Fruit fly (Drosophila melanogaster): ENCODE measurements around the gene Tcs5.
A peak's percentile ranks its signal among the peaks of the same experiment; 100 is the strongest.

Gene Tcs5

dm6 chr3L:5152354-5152806 is 13.2 kb upstream of the Tcs5 start, which contains the start of the genes Gen and Srp54k (continued):
- TF ChIP-seq sc (optimal IDR thresholded peaks at IDR 0.05) (no peak), sc (GFP tag; optimal IDR thresholded peaks at IDR 0.05) (peak; percentile 16), sima (GFP tag; optimal IDR thresholded peaks at IDR 0.05) (no peak), Opbp (GFP tag; IDR thresholded peaks at IDR 0.05; ENCODE audit: partially characterized antibody) (peak; percentile 62), CG17829 (tag; optimal IDR thresholded peaks at IDR 0.05) (no peak), sug (tag; optimal IDR thresholded peaks at IDR 0.05) (no peak), Deaf1 (tag; optimal IDR thresholded peaks at IDR 0.05) (no peak), Pdp1 (GFP tag; optimal IDR thresholded peaks at IDR 0.05) (no peak), Jarid2 (GFP tag; optimal IDR thresholded peaks at IDR 0.05) (peak; percentile 51), CG3838 (GFP tag; optimal IDR thresholded peaks at IDR 0.05) (no peak), Mad (GFP tag; optimal IDR thresholded peaks at IDR 0.05) (peak; percentile 52), ash1 (GFP tag; optimal IDR thresholded peaks at IDR 0.05) (no peak), ewg (GFP tag; optimal IDR thresholded peaks at IDR 0.05) (no peak), B-H1 (GFP tag; IDR thresholded peaks at IDR 0.05) (no peak), Chrac-16 (GFP tag; optimal IDR thresholded peaks at IDR 0.05) (peak; percentile 35), CG11504 (tag; optimal IDR thresholded peaks at IDR 0.05) (no peak), bowl (GFP tag; IDR thresholded peaks at IDR 0.05) (no peak), Rx (GFP tag; IDR thresholded peaks at IDR 0.05) (peak; percentile 24; the same call in 1 of the 2 replicates), CG9797 (GFP tag; optimal IDR thresholded peaks at IDR 0.05) (no peak), h (optimal IDR thresholded peaks at IDR 0.05) (no peak), D19A (tag; optimal IDR thresholded peaks at IDR 0.05) (no peak), twi (tag; optimal IDR thresholded peaks at IDR 0.05) (no peak), Six4 (GFP tag; optimal IDR thresholded peaks at IDR 0.05) (no peak), nom (GFP tag; optimal IDR thresholded peaks at IDR 0.05) (no peak), CG10321 (GFP tag; IDR thresholded peaks at IDR 0.05) (no peak), CG10267 (tag; optimal IDR thresholded peaks at IDR 0.05) (no peak), Optix (GFP tag; IDR thresholded peaks at IDR 0.05) (no peak), sd (tag; optimal IDR thresholded peaks at IDR 0.05) (peak; percentile 46), Elba2 (GFP tag; optimal IDR thresholded peaks at IDR 0.05) (no peak), Side (GFP tag; optimal IDR thresholded peaks at IDR 0.05) (no peak), Lhr (GFP tag; optimal IDR thresholded peaks at IDR 0.05) (peak; percentile 3), NFAT (GFP tag; IDR thresholded peaks at IDR 0.05) (0 out of 2 replicates have a peak, but pooled peaks have one; percentile 6), CG16863 (GFP tag; optimal IDR thresholded peaks at IDR 0.05) (no peak), CG1792 (GFP tag; optimal IDR thresholded peaks at IDR 0.05) (no peak), MTF-1 (GFP tag; optimal IDR thresholded peaks at IDR 0.05; ENCODE audit: borderline replicate concordance) (no peak), croc (GFP tag; conservative IDR thresholded peaks at IDR 0.05) (peak; percentile 38; the same call in 2 of the 3 replicates), CG9437 (GFP tag; optimal IDR thresholded peaks at IDR 0.05) (peak; percentile 20), Hmx (GFP tag; optimal IDR thresholded peaks at IDR 0.05) (no peak), amos (GFP tag; IDR thresholded peaks at IDR 0.05; ENCODE audit: partially characterized antibody) (peak; percentile 24; the same call in 1 of the 2 replicates), CG14860 (GFP tag; IDR thresholded peaks at IDR 0.05; ENCODE audit: partially characterized antibody) (no peak), CG11093 (GFP tag; IDR thresholded peaks at IDR 0.05) (no peak), luna (GFP tag; optimal IDR thresholded peaks at IDR 0.05) (no peak), Oli (tag; optimal IDR thresholded peaks at IDR 0.05) (peak; percentile 7), HLH3B (GFP tag; IDR thresholded peaks at IDR 0.05) (peak; percentile 32; the same call in 1 of the 2 replicates), CG13894 (tag; optimal IDR thresholded peaks at IDR 0.05) (no peak), Dref (GFP tag; IDR thresholded peaks at IDR 0.05) (peak; percentile 85), lab (GFP tag; optimal IDR thresholded peaks at IDR 0.05) (no peak), p53 (GFP tag; optimal IDR thresholded peaks at IDR 0.05) (no peak), CG17802 (tag; optimal IDR thresholded peaks at IDR 0.05) (no peak), CG8944 (GFP tag; optimal IDR thresholded peaks at IDR 0.05) (no peak), disco-r (GFP tag; optimal IDR thresholded peaks at IDR 0.05) (no peak)

All from whole organism, embryonic.